Fruit fly (Drosophila melanogaster): Measurements from ENCODE around the gene RnrL.

The RnrL gene

dm6 chr2L:10276436-10276835 lies 51.3 kb downstream of the RnrL start:
- no peak for TF ChIP-seq psq (optimal IDR thresholded peaks at IDR 0.05)
- TF ChIP-seq EcR (GFP tag; optimal IDR thresholded peaks at IDR 0.05): no peak
- no peak for TF ChIP-seq Dll (optimal IDR thresholded peaks at IDR 0.05)
- TF ChIP-seq usp (GFP tag; optimal IDR thresholded peaks at IDR 0.05): no peak
- TF ChIP-seq pan (optimal IDR thresholded peaks at IDR 0.05): no peak
- TF ChIP-seq CG8478 (optimal IDR thresholded peaks at IDR 0.05): no peak
